Fruit fly (Drosophila melanogaster) whole organism, embryonic: ENCODE data around the gene Rab26.

Experiments used
- Bdp1 ChIP-seq: fragments of 200-800 bp; sonication (Bioruptor generic); optimal IDR thresholded peaks from 3 replicates; lab custom pipeline; 2016; ENCODE audit warnings: missing biosample characterization, missing genetic modification characterization
- CG10654 ChIP-seq: fragments of 200-800 bp; sonication (Bioruptor generic); optimal IDR thresholded peaks from 2 replicates; lab custom pipeline; 2016; ENCODE audit warnings: missing biosample characterization, missing genetic modification characterization
- CG10959 ChIP-seq: fragments of 200-800 bp; sonication (Bioruptor generic); IDR thresholded peaks from 2 replicates; pipeline ENCODE4 v1.3.6; 2022; ENCODE audit warnings: missing biosample characterization, missing genetic modification characterization
- CG1233 ChIP-seq: fragments of 200-800 bp; sonication (Bioruptor generic); optimal IDR thresholded peaks from 4 replicates; lab custom pipeline; 2018; ENCODE audit warnings: missing biosample characterization, mild to moderate bottlenecking, missing genetic modification characterization
- CG12769 ChIP-seq: fragments of 200-800 bp; sonication (Bioruptor generic); optimal IDR thresholded peaks from 2 replicates; lab custom pipeline; 2019; ENCODE audit warnings: missing biosample characterization, mild to moderate bottlenecking, missing genetic modification characterization, moderate library complexity
- CG12942 ChIP-seq: fragments of 200-800 bp; sonication (Bioruptor generic); optimal IDR thresholded peaks from 3 replicates; lab custom pipeline; 2016; ENCODE audit warnings: missing biosample characterization, missing genetic modification characterization
- CG13296 ChIP-seq: fragments of 200-800 bp; sonication (Bioruptor generic); optimal IDR thresholded peaks from 3 replicates; lab custom pipeline; 2018; ENCODE audit warnings: missing biosample characterization, mild to moderate bottlenecking, missing genetic modification characterization
- CG13894 ChIP-seq: fragments of 200-800 bp; sonication (Bioruptor generic); optimal IDR thresholded peaks from 3 replicates; lab custom pipeline; 2018; ENCODE audit warnings: missing biosample characterization, mild to moderate bottlenecking, missing genetic modification characterization, moderate library complexity
- CG15514 ChIP-seq: fragments of 200-800 bp; sonication (Bioruptor generic); optimal IDR thresholded peaks from 3 replicates; lab custom pipeline; 2017; ENCODE audit warnings: missing biosample characterization, missing genetic modification characterization, mild to moderate bottlenecking, moderate library complexity, missing genetic modification reagents
- CG17385 ChIP-seq: fragments of 200-800 bp; sonication (Bioruptor generic); optimal IDR thresholded peaks from 3 replicates; lab custom pipeline; 2018; ENCODE audit warnings: missing biosample characterization, mild to moderate bottlenecking, missing genetic modification characterization
- CG1792 ChIP-seq: fragments of 200-800 bp; sonication (Bioruptor generic); optimal IDR thresholded peaks from 2 replicates; lab custom pipeline; 2016; ENCODE audit warnings: missing biosample characterization, missing genetic modification characterization
- CG2202 ChIP-seq: fragments of 200-800 bp; sonication (Bioruptor generic); optimal IDR thresholded peaks from 2 replicates; lab custom pipeline; 2018; ENCODE audit warnings: missing biosample characterization, mild to moderate bottlenecking, missing genetic modification characterization
- CG33557 ChIP-seq: fragments of 200-800 bp; sonication (Bioruptor generic); optimal IDR thresholded peaks from 2 replicates; lab custom pipeline; 2019; ENCODE audit warnings: missing biosample characterization, mild to moderate bottlenecking, missing genetic modification characterization, moderate library complexity
- CG34224 ChIP-seq: fragments of 200-800 bp; sonication (Bioruptor generic); IDR thresholded peaks from 3 replicates; pipeline ENCODE4 v1.3.6; 2022; ENCODE audit warnings: missing biosample characterization, missing genetic modification characterization; ENCODE audit not compliant: partially characterized antibody
- CG4707 ChIP-seq: fragments of 200-800 bp; sonication (Bioruptor generic); optimal IDR thresholded peaks from 2 replicates; lab custom pipeline; 2018; ENCODE audit warnings: missing biosample characterization, mild to moderate bottlenecking, missing genetic modification characterization, moderate library complexity
- CG6175 ChIP-seq: fragments of 200-800 bp; sonication (Bioruptor generic); IDR thresholded peaks from 3 replicates; pipeline ENCODE4 v1.3.6; 2022; ENCODE audit warnings: missing biosample characterization, missing genetic modification characterization
- CG6654 ChIP-seq: fragments of 200-800 bp; sonication (Bioruptor generic); optimal IDR thresholded peaks from 2 replicates; lab custom pipeline; 2017; ENCODE audit warnings: missing biosample characterization, mild to moderate bottlenecking, missing genetic modification characterization
- CG6683 ChIP-seq: fragments of 200-800 bp; sonication (Bioruptor generic); optimal IDR thresholded peaks from 2 replicates; lab custom pipeline; 2017; ENCODE audit warnings: missing biosample characterization, mild to moderate bottlenecking, missing genetic modification characterization, missing genetic modification reagents
- CG7745 ChIP-seq: fragments of 200-800 bp; sonication (Bioruptor generic); optimal IDR thresholded peaks from 2 replicates; lab custom pipeline; 2018; ENCODE audit warnings: missing biosample characterization, mild to moderate bottlenecking, missing genetic modification characterization, moderate library complexity
- CG7963 ChIP-seq: fragments of 200-800 bp; sonication (Bioruptor generic); IDR thresholded peaks from 3 replicates; pipeline ENCODE4 v1.3.6; 2022; ENCODE audit warnings: missing biosample characterization, missing genetic modification characterization; ENCODE audit not compliant: partially characterized antibody
- CG8290 ChIP-seq, 3 experiments: fragments of 200-800 bp; sonication (Bioruptor generic); optimal IDR thresholded peaks; 2 replicates each; lab custom pipeline; 2016 to 2019; ENCODE audit warnings: missing biosample characterization in 3 of 3, missing genetic modification characterization in 3 of 3, mild to moderate bottlenecking in 2 of 3, moderate library complexity in 1 of 3
- Chrac-16 ChIP-seq: fragments of 200-800 bp; sonication (Bioruptor generic); optimal IDR thresholded peaks from 3 replicates; lab custom pipeline; 2016; ENCODE audit warnings: missing biosample characterization, missing genetic modification characterization
- Dad ChIP-seq: fragments of 200-800 bp; sonication (Bioruptor generic); optimal IDR thresholded peaks from 3 replicates; lab custom pipeline; 2016; ENCODE audit warnings: missing biosample characterization, missing genetic modification characterization
- Fer3 ChIP-seq: fragments of 200-800 bp; sonication (Bioruptor generic); optimal IDR thresholded peaks from 2 replicates; lab custom pipeline; 2018; ENCODE audit warnings: missing biosample characterization, mild to moderate bottlenecking, missing genetic modification characterization, moderate library complexity
- GATAe ChIP-seq: fragments of 200-800 bp; sonication (Bioruptor generic); conservative IDR thresholded peaks from 2 replicates; pipeline ENCODE4 v1.3.6; 2022; ENCODE audit warnings: missing biosample characterization, missing genetic modification characterization
- Hand ChIP-seq: fragments of 200-800 bp; sonication (Bioruptor generic); optimal IDR thresholded peaks from 2 replicates; lab custom pipeline; 2017; ENCODE audit warnings: mild to moderate bottlenecking, missing biosample characterization, missing genetic modification reagents, missing genetic modification characterization
- Hey ChIP-seq: fragments of 200-800 bp; sonication (Bioruptor generic); optimal IDR thresholded peaks from 3 replicates; lab custom pipeline; 2018; ENCODE audit warnings: missing biosample characterization, mild to moderate bottlenecking, missing genetic modification characterization
- Jarid2 ChIP-seq: fragments of 200-800 bp; sonication (Bioruptor generic); optimal IDR thresholded peaks from 3 replicates; lab custom pipeline; 2017; ENCODE audit warnings: mild to moderate bottlenecking, missing biosample characterization, missing genetic modification reagents, missing genetic modification characterization
- MESR4 ChIP-seq: fragments of 200-800 bp; sonication (Bioruptor generic); optimal IDR thresholded peaks from 2 replicates; lab custom pipeline; 2018; ENCODE audit warnings: missing biosample characterization, mild to moderate bottlenecking, missing genetic modification characterization, moderate library complexity
- MTF-1 ChIP-seq: fragments of 200-800 bp; sonication (Bioruptor generic); optimal IDR thresholded peaks from 2 replicates; lab custom pipeline; 2018; ENCODE audit warnings: missing biosample characterization, mild to moderate bottlenecking, missing genetic modification characterization, borderline replicate concordance
- Oli ChIP-seq: fragments of 200-800 bp; sonication (Bioruptor generic); optimal IDR thresholded peaks from 2 replicates; lab custom pipeline; 2018; ENCODE audit warnings: missing biosample characterization, mild to moderate bottlenecking, missing genetic modification characterization, moderate library complexity
- Scr ChIP-seq: fragments of 200-800 bp; sonication (Bioruptor generic); IDR thresholded peaks from 2 replicates; pipeline ENCODE4 v1.3.6; 2022; ENCODE audit warnings: missing biosample characterization, missing genetic modification characterization; ENCODE audit not compliant: partially characterized antibody
- Sox100B ChIP-seq: fragments of 200-800 bp; sonication (Bioruptor generic); optimal IDR thresholded peaks from 3 replicates; lab custom pipeline; 2018; ENCODE audit warnings: missing biosample characterization, mild to moderate bottlenecking, missing genetic modification characterization
- abd-A ChIP-seq: fragments of 200-800 bp; sonication (Bioruptor generic); optimal IDR thresholded peaks from 3 replicates; lab custom pipeline; 2019; ENCODE audit warnings: missing biosample characterization, mild to moderate bottlenecking, missing genetic modification characterization, moderate library complexity
- ac ChIP-seq: fragments of 200-800 bp; sonication (Bioruptor generic); optimal IDR thresholded peaks from 3 replicates; lab custom pipeline; 2017; ENCODE audit warnings: missing biosample characterization, mild to moderate bottlenecking, missing genetic modification characterization
- al ChIP-seq: fragments of 200-800 bp; sonication (Bioruptor generic); IDR thresholded peaks from 2 replicates; pipeline ENCODE4 v1.3.6; 2022; ENCODE audit warnings: missing biosample characterization, missing genetic modification characterization
- chif ChIP-seq, 2 experiments: fragments of 200-800 bp; sonication (Bioruptor generic); optimal IDR thresholded peaks; 3 replicates each; lab custom pipeline; 2016; ENCODE audit warnings: missing biosample characterization in 2 of 2, missing genetic modification characterization in 2 of 2
- cwo ChIP-seq: fragments of 200-800 bp; sonication (Bioruptor generic); optimal IDR thresholded peaks from 3 replicates; lab custom pipeline; 2017; ENCODE audit warnings: missing biosample characterization, missing genetic modification characterization, mild to moderate bottlenecking, moderate library complexity, missing genetic modification reagents
- dm ChIP-seq: fragments of 200-800 bp; sonication (Bioruptor generic); optimal IDR thresholded peaks from 3 replicates; lab custom pipeline; 2016; ENCODE audit warnings: missing biosample characterization, missing genetic modification characterization
- dmrt11E ChIP-seq: fragments of 200-800 bp; sonication (Bioruptor generic); optimal IDR thresholded peaks from 3 replicates; lab custom pipeline; 2018; ENCODE audit warnings: missing biosample characterization, mild to moderate bottlenecking, missing genetic modification characterization, moderate library complexity
- gce ChIP-seq: fragments of 200-800 bp; sonication (Bioruptor generic); IDR thresholded peaks from 3 replicates; pipeline ENCODE4 v1.3.6; 2022; ENCODE audit warnings: missing biosample characterization, missing genetic modification characterization
- hbn ChIP-seq: fragments of 200-800 bp; sonication (Bioruptor generic); IDR thresholded peaks from 2 replicates; pipeline ENCODE4 v1.3.6; 2022; ENCODE audit warnings: missing biosample characterization, missing genetic modification characterization; ENCODE audit not compliant: partially characterized antibody
- hth ChIP-seq: fragments of >200 bp; optimal IDR thresholded peaks from 2 replicates; lab custom pipeline; 2017; ENCODE audit warnings: inconsistent platforms
- kah ChIP-seq: fragments of 200-800 bp; sonication (Bioruptor generic); optimal IDR thresholded peaks from 2 replicates; lab custom pipeline; 2018; ENCODE audit warnings: missing biosample characterization, mild to moderate bottlenecking, missing genetic modification characterization
- lab ChIP-seq: fragments of 200-800 bp; sonication (Bioruptor generic); optimal IDR thresholded peaks from 3 replicates; lab custom pipeline; 2017; ENCODE audit warnings: missing biosample characterization, missing genetic modification characterization, mild to moderate bottlenecking, moderate library complexity, missing genetic modification reagents
- sens ChIP-seq: fragments of 200-800 bp; sonication (Bioruptor generic); peaks from one replicate; lab custom pipeline; 2016; ENCODE audit warnings: missing biosample characterization, missing genetic modification characterization
- slou ChIP-seq: fragments of 200-800 bp; sonication (Bioruptor generic); optimal IDR thresholded peaks from 3 replicates; lab custom pipeline; 2016; ENCODE audit warnings: missing biosample characterization, missing genetic modification characterization
- vvl ChIP-seq: fragments of 200-800 bp; sonication (Bioruptor generic); IDR thresholded peaks from 2 replicates; pipeline ENCODE4 v1.3.6; 2022; ENCODE audit warnings: missing biosample characterization, missing genetic modification characterization

Gene Rab26

dm6 chr3L:21347197-21347831, 28.7 kb downstream of the Rab26 start (continued):
- TF ChIP-seq CG6175 (GFP tag; lab: Robert Waterston, UW) (no peak), CG17385 (GFP tag; lab: Kevin White, UChicago) (peak; percentile 1), CG1792 (no peak), CG10654 (GFP tag; lab: Kevin White, UChicago) (peak; percentile 50), Scr (GFP tag; lab: Robert Waterston, UW) (no peak), dm (GFP tag; lab: Kevin White, UChicago) (no peak), hth (lab: Kevin White, UChicago) (no peak), CG12942 (GFP tag; lab: Kevin White, UChicago) (peak; percentile 58), kah (GFP tag; lab: Kevin White, UChicago) (no peak), CG10959 (no peak; the same call in 1 of the 2 replicates), Bdp1 (GFP tag; lab: Kevin White, UChicago) (peak; percentile 20), CG33557 (GFP tag; lab: Kevin White, UChicago) (no peak), Hand (no peak), CG1233 (GFP tag; lab: Kevin White, UChicago) (peak; percentile 3), MESR4 (GFP tag; lab: Kevin White, UChicago) (no peak), CG8290 (GFP tag; optimal IDR thresholded peaks at IDR 0.05; lab: Kevin White, UChicago) (no peak), CG8290 (tag; optimal IDR thresholded peaks at IDR 0.05; lab: Kevin White, UChicago) (peak in 1 of 2 experiments; percentile 68), cwo (GFP tag; lab: Kevin White, UChicago) (no peak), abd-A (no peak), Jarid2 (no peak), Oli (tag; lab: Kevin White, UChicago) (peak; percentile 63), lab (GFP tag; lab: Kevin White, UChicago) (peak; percentile 42), CG4707 (no peak), Hey (tag; lab: Kevin White, UChicago) (no peak), CG13296 (GFP tag; lab: Kevin White, UChicago) (peak; percentile 15), Sox100B (GFP tag; lab: Kevin White, UChicago) (peak; percentile 67), Dad (peak; percentile 14), CG7963 (GFP tag; lab: Robert Waterston, UW) (no peak), CG6683 (GFP tag; lab: Kevin White, UChicago) (no peak), ac (GFP tag; lab: Kevin White, UChicago) (no peak), GATAe (GFP tag; lab: Robert Waterston, UW) (no peak), MTF-1 (GFP tag; lab: Kevin White, UChicago) (peak; percentile 22), CG13894 (tag; lab: Kevin White, UChicago) (no peak), CG2202 (tag; lab: Kevin White, UChicago) (no peak), Fer3 (tag; lab: Kevin White, UChicago) (peak; percentile 3), al (GFP tag; lab: Robert Waterston, UW) (no peak), slou (GFP tag; lab: Kevin White, UChicago) (no peak), gce (no peak), hbn (GFP tag; lab: Robert Waterston, UW) (no peak), CG7745 (tag; lab: Kevin White, UChicago) (no peak), Chrac-16 (GFP tag; lab: Kevin White, UChicago) (peak; percentile 44), CG6654 (GFP tag; lab: Kevin White, UChicago) (peak; percentile 6), CG15514 (peak; percentile 1), CG34224 (GFP tag; lab: Robert Waterston, UW) (no peak), vvl (GFP tag; lab: Robert Waterston, UW) (peak; percentile 52; the same call in 1 of the 2 replicates), dmrt11E (tag; lab: Kevin White, UChicago) (peak; percentile 7), CG12769 (tag; lab: Kevin White, UChicago) (no peak), sens (GFP tag; lab: Kevin White, UChicago) (peak; percentile 90), chif (GFP tag; optimal IDR thresholded peaks at IDR 0.05; lab: Kevin White, UChicago) (peak; percentile 37 to 47)
